Worm (Caenorhabditis elegans) whole organism, L4/young adult: Measurements from ENCODE around the gene nhr-219.

Experiments used
- dao-5 ChIP-seq: sonication (generic microtip); optimal IDR thresholded peaks from 2 replicates; lab custom pipeline; 2016; ENCODE audit warnings: missing genotype, missing genetic modification characterization, moderate library complexity, missing compliant biosample characterization
- him-1 ChIP-seq: sonication (generic microtip); optimal IDR thresholded peaks from 2 replicates; lab custom pipeline; 2016; ENCODE audit warnings: missing genotype, missing genetic modification reagents, missing genetic modification characterization, missing compliant biosample characterization

- TF ChIP-seq him-1 (tag; lab: Kevin White, UChicago) (no peak), dao-5 (no peak)
These were observed 27.5 kb downstream of the nhr-219 start for ce11 chrV:8938445-8938844.
